Worm (Caenorhabditis elegans): ENCODE results near the gene acdh-8.

- TF ChIP-seq snu-23 (GFP tag; optimal IDR thresholded peaks at IDR 0.05): peak; percentile 20
- TF ChIP-seq ama-1 (optimal IDR thresholded peaks at IDR 0.05): no peak
Measured at ce11 chrII:5781935-5782921, 12.1 kb upstream of the acdh-8 start, which contains the start of gene K05F1.6.

All from whole organism, L1 larva.